Worm (Caenorhabditis elegans): Measurements from ENCODE around the gene F14F9.8.

Gene F14F9.8

DNA sequence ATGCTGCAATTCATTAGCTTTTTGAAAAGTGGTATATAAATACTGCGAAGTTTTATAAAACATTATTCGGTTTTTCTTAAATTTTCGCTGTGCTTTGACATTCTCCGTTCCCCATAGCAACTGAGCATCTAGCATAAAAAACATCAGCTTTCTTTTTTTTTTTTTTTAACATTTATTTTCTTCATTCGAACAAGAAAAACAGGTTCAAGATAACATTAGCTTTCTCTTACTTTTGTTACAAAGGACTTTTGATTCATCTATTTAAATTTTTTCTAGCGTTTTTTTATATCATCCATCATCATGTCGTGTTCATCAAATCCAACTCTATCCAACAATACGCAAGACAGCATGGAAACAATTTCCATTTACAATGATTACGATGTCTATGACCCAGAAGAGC, 7.8 kb downstream of the F14F9.8 start, which contains the start of gene F14F9.3:
Gene F14F9.3, plus strand, starts transcription at position 301 of the 400 bp plus-strand sequence.
- TF ChIP-seq tab-1 (GFP tag; IDR thresholded peaks at IDR 0.05) (no peak), med-1 (GFP tag; optimal IDR thresholded peaks at IDR 0.05; ENCODE audit: insufficient read depth) (no peak), T22C8.4 (GFP tag; IDR thresholded peaks at IDR 0.05) (no peak), klf-2 (GFP tag; conservative IDR thresholded peaks at IDR 0.05) (no peak)

DNA sequence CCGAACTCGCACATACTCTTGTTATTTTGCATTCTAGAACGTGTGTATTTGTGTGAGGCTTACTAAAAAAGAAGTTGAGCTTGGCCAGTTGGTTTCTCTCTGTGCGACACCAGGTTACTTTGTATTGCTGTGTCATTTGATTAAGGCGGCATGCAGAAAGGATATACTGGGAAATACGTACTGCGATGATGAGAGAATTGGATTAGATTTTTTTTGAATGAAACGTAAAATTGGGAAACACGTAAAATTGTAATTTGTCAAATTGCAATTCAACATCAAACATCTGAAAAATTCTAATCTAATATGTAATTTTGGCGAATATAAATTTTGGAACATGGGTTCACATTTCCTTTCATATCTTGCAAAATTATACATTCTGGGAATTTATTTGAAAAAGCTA, 13.7 kb downstream of the F14F9.8 start, which contains the start of gene srh-129:
Gene srh-129, minus strand, starts transcription at position 101 of the 400 bp plus-strand sequence.
- TF ChIP-seq ztf-23 (GFP tag; IDR thresholded peaks at IDR 0.05) (no peak), med-1 (GFP tag; optimal IDR thresholded peaks at IDR 0.05; ENCODE audit: insufficient read depth) (no peak), tab-1 (GFP tag; IDR thresholded peaks at IDR 0.05) (no peak)

DNA sequence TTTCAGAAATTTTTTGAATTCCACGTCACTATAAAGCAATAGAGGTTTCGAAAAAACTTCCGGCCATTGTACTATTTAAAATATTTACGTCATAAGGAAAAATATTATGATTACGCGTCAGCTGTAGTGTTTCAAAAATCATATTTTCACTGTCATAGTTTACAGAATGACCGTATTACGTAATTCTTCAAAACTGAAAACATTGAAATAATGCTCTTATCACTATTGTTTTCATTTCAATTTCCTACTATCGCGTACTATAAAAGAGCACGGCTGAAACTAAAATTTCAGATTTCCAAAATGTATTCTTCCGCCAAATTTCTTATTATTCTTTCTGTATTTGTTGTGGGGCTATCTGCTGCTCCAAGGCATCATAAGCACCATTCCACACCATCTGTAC, 14.4 kb downstream of the F14F9.8 start, which contains the start of gene F14F9.2:
Gene F14F9.2, plus strand, starts transcription at position 301 of the 400 bp plus-strand sequence.
- TF ChIP-seq T22C8.4 (GFP tag; IDR thresholded peaks at IDR 0.05) (no peak), ref-1 (GFP tag; conservative IDR thresholded peaks at IDR 0.05) (no peak), ztf-23 (GFP tag; IDR thresholded peaks at IDR 0.05) (no peak), flt-1 (GFP tag; IDR thresholded peaks at IDR 0.05) (no peak), ztf-29 (GFP tag; IDR thresholded peaks at IDR 0.05) (no peak), klf-2 (GFP tag; conservative IDR thresholded peaks at IDR 0.05) (no peak), cog-1 (tag; optimal IDR thresholded peaks at IDR 0.05) (no peak), med-1 (GFP tag; optimal IDR thresholded peaks at IDR 0.05; ENCODE audit: insufficient read depth) (no peak), tab-1 (GFP tag; IDR thresholded peaks at IDR 0.05) (no peak)

DNA sequence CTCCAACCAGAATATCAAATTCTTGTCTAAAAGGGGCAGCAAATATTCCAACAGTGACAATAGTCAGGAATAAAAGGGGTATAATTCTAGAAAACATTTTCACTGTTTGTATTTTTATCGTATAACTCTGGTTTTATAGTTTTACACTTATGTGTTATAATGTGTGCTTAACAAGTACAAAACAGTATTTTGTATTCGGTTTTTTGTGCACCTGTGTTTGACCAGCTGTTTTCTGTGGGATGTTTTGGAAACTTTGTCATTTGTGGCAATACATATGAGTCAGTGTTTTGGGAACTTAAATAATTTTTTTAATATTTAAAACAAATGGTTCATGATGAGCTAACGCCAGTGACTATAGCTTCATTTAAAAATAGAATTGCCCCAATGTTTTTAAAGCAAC, 16.3 kb downstream of the F14F9.8 start, which contains the start of gene F14F9.6:
Gene F14F9.6, minus strand, starts transcription at position 101 of the 400 bp plus-strand sequence.
- TF ChIP-seq cog-1 (tag; optimal IDR thresholded peaks at IDR 0.05): no peak
- TF ChIP-seq med-1 (GFP tag; optimal IDR thresholded peaks at IDR 0.05; ENCODE audit: insufficient read depth): no peak
- no peak for TF ChIP-seq ztf-29 (GFP tag; IDR thresholded peaks at IDR 0.05)
- no peak for TF ChIP-seq ztf-23 (GFP tag; IDR thresholded peaks at IDR 0.05)
- no peak for TF ChIP-seq klf-2 (GFP tag; conservative IDR thresholded peaks at IDR 0.05)
- TF ChIP-seq flt-1 (GFP tag; IDR thresholded peaks at IDR 0.05): no peak

DNA sequence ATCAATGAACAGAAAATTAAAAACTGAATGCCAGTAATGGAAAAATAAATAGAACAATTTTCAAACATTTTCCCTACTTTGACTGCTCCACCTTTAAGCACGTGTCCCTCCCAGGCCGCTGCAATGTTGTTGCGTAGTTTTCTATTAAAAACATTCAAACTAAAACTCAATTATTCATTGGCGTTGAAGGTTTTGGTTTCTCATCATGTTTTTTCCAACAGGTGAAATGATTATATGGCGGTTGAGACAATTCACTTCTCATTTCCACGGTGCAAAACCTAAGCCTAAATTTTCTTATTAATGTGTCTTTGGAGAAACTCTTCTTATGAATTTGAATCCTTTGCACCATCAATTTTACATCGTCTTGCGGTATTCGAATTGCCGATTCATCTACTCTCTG, 20.8 kb downstream of the F14F9.8 start, which contains the start of gene srh-130:
Gene srh-130, plus strand, starts transcription at position 301 of the 400 bp plus-strand sequence.
- TF ChIP-seq ztf-23 (GFP tag; IDR thresholded peaks at IDR 0.05) (no peak), ref-1 (GFP tag; conservative IDR thresholded peaks at IDR 0.05) (no peak), klf-2 (GFP tag; conservative IDR thresholded peaks at IDR 0.05) (no peak), cog-1 (tag; optimal IDR thresholded peaks at IDR 0.05) (no peak), med-1 (GFP tag; optimal IDR thresholded peaks at IDR 0.05; ENCODE audit: insufficient read depth) (no peak), T22C8.4 (GFP tag; IDR thresholded peaks at IDR 0.05) (no peak), flt-1 (GFP tag; IDR thresholded peaks at IDR 0.05) (no peak), ztf-29 (GFP tag; IDR thresholded peaks at IDR 0.05) (no peak), tab-1 (GFP tag; IDR thresholded peaks at IDR 0.05) (no peak)

DNA sequence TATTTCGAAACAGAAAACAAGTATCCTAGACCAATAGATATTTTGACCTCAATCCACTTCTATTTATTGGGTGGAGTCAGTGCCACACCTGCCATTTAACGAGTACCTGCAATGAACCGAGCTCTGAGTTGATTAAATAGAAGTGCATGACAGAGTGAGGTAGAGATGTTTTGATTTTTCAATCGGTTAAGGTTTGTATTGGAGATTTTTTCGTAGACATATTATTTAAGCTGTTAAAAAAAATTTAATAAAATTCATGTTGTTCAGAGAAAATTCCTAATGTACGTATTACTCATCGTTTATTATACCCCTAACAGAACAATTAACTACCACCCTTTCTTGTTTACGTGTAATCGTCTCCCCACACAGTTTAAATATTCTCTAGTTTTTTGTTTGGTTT, 25.4 kb downstream of the F14F9.8 start, which contains the start of gene srx-38:
Gene srx-38, minus strand, starts transcription at position 101 of the 400 bp plus-strand sequence.
- no peak for TF ChIP-seq ztf-29 (GFP tag; IDR thresholded peaks at IDR 0.05)
- no peak for TF ChIP-seq ztf-23 (GFP tag; IDR thresholded peaks at IDR 0.05)
- TF ChIP-seq cog-1 (tag; optimal IDR thresholded peaks at IDR 0.05): no peak
- no peak for TF ChIP-seq med-1 (GFP tag; optimal IDR thresholded peaks at IDR 0.05; ENCODE audit: insufficient read depth)
- TF ChIP-seq flt-1 (GFP tag; IDR thresholded peaks at IDR 0.05): no peak
- no peak for TF ChIP-seq ref-1 (GFP tag; conservative IDR thresholded peaks at IDR 0.05)
- no peak for TF ChIP-seq tab-1 (GFP tag; IDR thresholded peaks at IDR 0.05)
- no peak for TF ChIP-seq klf-2 (GFP tag; conservative IDR thresholded peaks at IDR 0.05)
- no peak for TF ChIP-seq T22C8.4 (GFP tag; IDR thresholded peaks at IDR 0.05)

DNA sequence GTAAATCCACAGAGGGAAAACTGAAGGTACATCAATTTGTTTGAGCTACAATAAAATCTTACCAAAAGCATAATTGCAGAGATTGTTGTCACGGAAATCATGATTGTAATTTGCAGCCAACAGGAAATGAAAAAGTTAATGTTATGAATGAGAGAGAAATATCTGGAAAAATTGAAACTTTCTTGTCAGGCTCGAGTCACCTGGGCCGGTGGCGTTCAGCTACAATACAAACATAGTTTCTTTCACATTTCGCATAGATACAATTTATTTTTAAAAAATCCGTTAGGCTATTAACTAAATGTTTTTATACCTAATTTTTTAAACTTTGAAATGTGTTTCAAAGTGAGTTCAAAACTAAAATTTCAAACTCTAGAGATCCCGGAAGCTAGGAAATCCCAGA, 27.5 kb downstream of the F14F9.8 start, which contains the start of gene srx-39:
Gene srx-39, minus strand, starts transcription at position 101 of the 400 bp plus-strand sequence.
- TF ChIP-seq ztf-23 (GFP tag; IDR thresholded peaks at IDR 0.05) (no peak), cog-1 (tag; optimal IDR thresholded peaks at IDR 0.05) (no peak), T22C8.4 (GFP tag; IDR thresholded peaks at IDR 0.05) (no peak), tab-1 (GFP tag; IDR thresholded peaks at IDR 0.05) (no peak), ztf-29 (GFP tag; IDR thresholded peaks at IDR 0.05) (no peak), klf-2 (GFP tag; conservative IDR thresholded peaks at IDR 0.05) (no peak), flt-1 (GFP tag; IDR thresholded peaks at IDR 0.05) (no peak), med-1 (GFP tag; optimal IDR thresholded peaks at IDR 0.05; ENCODE audit: insufficient read depth) (no peak), ref-1 (GFP tag; conservative IDR thresholded peaks at IDR 0.05) (no peak)

DNA sequence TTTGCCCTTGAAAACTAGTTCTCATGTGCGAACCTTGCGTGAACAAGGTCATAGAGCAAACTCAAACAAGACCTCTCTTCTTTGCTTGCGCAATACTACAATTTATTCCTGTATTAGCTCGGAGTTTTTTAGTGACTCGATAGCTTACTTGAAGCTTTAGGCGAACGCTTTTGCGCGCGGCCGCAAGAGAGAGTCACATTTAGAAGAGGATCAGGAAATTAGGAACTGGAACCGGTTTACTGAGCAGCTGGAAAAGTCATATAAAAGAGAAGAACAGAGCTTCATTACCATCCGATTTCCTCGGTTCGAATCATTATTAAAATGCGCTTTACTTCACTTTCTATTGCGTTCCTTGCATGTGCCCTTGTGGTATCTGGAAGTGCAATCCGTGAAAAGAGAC, 28.2 kb downstream of the F14F9.8 start, which contains the start of gene abu-15:
Gene abu-15, plus strand, starts transcription at position 301 of the 400 bp plus-strand sequence.
- TF ChIP-seq flt-1 (GFP tag; IDR thresholded peaks at IDR 0.05) (no peak), klf-2 (GFP tag; conservative IDR thresholded peaks at IDR 0.05) (no peak), cog-1 (tag; optimal IDR thresholded peaks at IDR 0.05) (no peak), tab-1 (GFP tag; IDR thresholded peaks at IDR 0.05) (no peak), ztf-23 (GFP tag; IDR thresholded peaks at IDR 0.05) (no peak), ref-1 (GFP tag; conservative IDR thresholded peaks at IDR 0.05) (no peak), ztf-29 (GFP tag; IDR thresholded peaks at IDR 0.05) (no peak), T22C8.4 (GFP tag; IDR thresholded peaks at IDR 0.05) (no peak)

DNA sequence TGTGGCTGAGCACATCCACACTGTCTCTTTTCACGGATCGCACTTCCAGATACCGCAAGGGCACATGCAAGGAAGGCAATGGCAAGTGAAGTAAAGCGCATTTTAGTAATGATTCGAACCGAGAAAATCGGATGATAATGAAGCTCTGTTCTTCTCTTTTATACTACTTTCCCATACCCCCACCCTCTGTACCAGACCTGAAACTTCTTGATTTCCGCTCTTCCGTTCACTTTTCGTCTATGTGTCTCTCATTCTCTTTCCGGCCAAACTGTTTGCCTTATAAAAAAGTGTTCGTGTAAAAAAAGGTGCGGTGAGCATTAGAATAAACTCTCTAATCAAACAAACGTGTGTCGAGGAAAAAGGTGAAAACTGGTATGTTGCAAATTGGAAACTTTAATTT, 31.7 kb downstream of the F14F9.8 start, which contains the start of gene abu-6:
Gene abu-6, minus strand, starts transcription at position 101 of the 400 bp plus-strand sequence.
- no peak for TF ChIP-seq T22C8.4 (GFP tag; IDR thresholded peaks at IDR 0.05)
- TF ChIP-seq ztf-29 (GFP tag; IDR thresholded peaks at IDR 0.05): no peak
- no peak for TF ChIP-seq tab-1 (GFP tag; IDR thresholded peaks at IDR 0.05)
- TF ChIP-seq med-1 (GFP tag; optimal IDR thresholded peaks at IDR 0.05; ENCODE audit: insufficient read depth): no peak
- TF ChIP-seq flt-1 (GFP tag; IDR thresholded peaks at IDR 0.05): no peak
- TF ChIP-seq ztf-23 (GFP tag; IDR thresholded peaks at IDR 0.05): no peak
- no peak for TF ChIP-seq cog-1 (tag; optimal IDR thresholded peaks at IDR 0.05)
- TF ChIP-seq klf-2 (GFP tag; conservative IDR thresholded peaks at IDR 0.05): no peak
- no peak for TF ChIP-seq ref-1 (GFP tag; conservative IDR thresholded peaks at IDR 0.05)

DNA sequence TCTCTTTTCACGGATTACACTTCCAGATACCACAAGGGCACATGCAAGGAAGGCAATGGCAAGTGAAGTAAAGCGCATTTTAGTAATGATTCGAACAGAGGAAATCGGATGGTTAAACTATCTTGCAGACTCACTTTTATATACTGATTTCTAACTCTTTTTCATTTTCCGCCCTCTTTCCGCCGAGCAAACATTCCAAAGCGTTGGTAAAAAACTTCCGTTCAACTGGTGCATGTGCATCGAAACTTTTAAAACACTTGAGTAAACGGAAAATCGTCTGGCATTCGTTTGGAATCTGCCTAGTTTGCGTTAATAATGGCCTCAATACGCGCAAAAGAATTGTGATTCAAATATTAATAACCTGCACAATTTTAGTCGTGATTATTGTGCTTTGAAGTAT, 34.6 kb downstream of the F14F9.8 start, which contains the start of gene abu-7:
Gene abu-7, minus strand, starts transcription at position 101 of the 400 bp plus-strand sequence.
- TF ChIP-seq klf-2 (GFP tag; conservative IDR thresholded peaks at IDR 0.05) (no peak), tab-1 (GFP tag; IDR thresholded peaks at IDR 0.05) (no peak), T22C8.4 (GFP tag; IDR thresholded peaks at IDR 0.05) (no peak)

All from whole organism, midembryonic.